Fruit fly (Drosophila melanogaster) whole organism, wandering third instar larva: Measurements from ENCODE around the gene CG1544.

Source experiments
- Abd-B ChIP-seq: fragments of >200 bp; optimal IDR thresholded peaks from 2 replicates; lab custom pipeline; 2017; ENCODE audit warnings: missing biosample characterization, missing genetic modification characterization
- CG32264 ChIP-seq: fragments of 200-800 bp; sonication (Bioruptor generic); optimal IDR thresholded peaks from 2 replicates; lab custom pipeline; 2016; ENCODE audit warnings: missing biosample characterization, missing genetic modification characterization
- CG9705 ChIP-seq: fragments of 200-800 bp; sonication (Bioruptor generic); optimal IDR thresholded peaks from 2 replicates; lab custom pipeline; 2018; ENCODE audit warnings: missing biosample characterization, mild to moderate bottlenecking, missing genetic modification characterization
- CrebA ChIP-seq: fragments of 200-800 bp; sonication (Bioruptor generic); optimal IDR thresholded peaks from 2 replicates; lab custom pipeline; 2016; ENCODE audit warnings: missing biosample characterization, mild to moderate bottlenecking, missing genetic modification characterization, borderline replicate concordance
- Dfd ChIP-seq: fragments of >200 bp; optimal IDR thresholded peaks from 2 replicates; lab custom pipeline; 2017; ENCODE audit warnings: missing biosample characterization, missing genetic modification characterization
- Dif ChIP-seq: fragments of 200-275, 200-300 bp; sonication (Bioruptor generic); optimal IDR thresholded peaks from 2 replicates; lab custom pipeline; 2018; ENCODE audit warnings: missing biosample characterization, missing genetic modification characterization; ENCODE audit not compliant: partially characterized antibody
- GATAd ChIP-seq: sonication (Bioruptor generic); optimal IDR thresholded peaks from 2 replicates; lab custom pipeline; 2016; ENCODE audit warnings: missing biosample characterization, missing genetic modification characterization
- HLH106 ChIP-seq: fragments of 200-800 bp; optimal IDR thresholded peaks from 3 replicates; lab custom pipeline; 2019; ENCODE audit warnings: missing biosample characterization, mild to moderate bottlenecking, missing genetic modification characterization, moderate library complexity
- Hnf4 ChIP-seq: fragments of 200-800 bp; sonication (Bioruptor generic); optimal IDR thresholded peaks from 2 replicates; lab custom pipeline; 2016; ENCODE audit warnings: missing biosample characterization, mild to moderate bottlenecking, missing genetic modification characterization
- Hr78 ChIP-seq: fragments of >200 bp; optimal IDR thresholded peaks from 2 replicates; lab custom pipeline; 2017; ENCODE audit warnings: missing biosample characterization, missing genetic modification characterization
- Hr83 ChIP-seq: fragments of 200-300 bp; sonication (Bioruptor generic); optimal IDR thresholded peaks from 2 replicates; lab custom pipeline; 2016; ENCODE audit warnings: missing biosample characterization, mild to moderate bottlenecking, missing genetic modification characterization, moderate library complexity; ENCODE audit not compliant: poor library complexity, severe bottlenecking
- Jra ChIP-seq: sonication (Bioruptor generic); optimal IDR thresholded peaks from 2 replicates; lab custom pipeline; 2016; ENCODE audit warnings: missing biosample characterization, missing genetic modification characterization
- Mio ChIP-seq: sonication (Bioruptor generic); optimal IDR thresholded peaks from 2 replicates; lab custom pipeline; 2016; ENCODE audit warnings: missing biosample characterization, missing genetic modification characterization
- Myc ChIP-seq: fragments of >200 bp; optimal IDR thresholded peaks from 2 replicates; lab custom pipeline; 2017
- N ChIP-seq: fragments of >200 bp; optimal IDR thresholded peaks from 2 replicates; lab custom pipeline; 2018; ENCODE audit warnings: missing biosample characterization, missing external identifiers, missing genetic modification characterization
- OdsH ChIP-seq: fragments of 200-800 bp; sonication (Bioruptor generic); optimal IDR thresholded peaks from 2 replicates; lab custom pipeline; 2016; ENCODE audit warnings: missing biosample characterization, mild to moderate bottlenecking, missing genetic modification characterization
- Rel ChIP-seq, 2 experiments: fragments of 200-800 bp; sonication (Bioruptor generic) in 1 of 2; optimal IDR thresholded peaks; 2 replicates in 1 of 2; 3 replicates in 1 of 2; lab custom pipeline; 2016 to 2019; ENCODE audit warnings: mild to moderate bottlenecking in 2 of 2, missing biosample characterization in 2 of 2, missing genetic modification characterization in 2 of 2, moderate library complexity in 1 of 2
- Sp1 ChIP-seq: fragments of 200-800 bp; sonication (Bioruptor generic); optimal IDR thresholded peaks from 3 replicates; lab custom pipeline; 2019; ENCODE audit warnings: missing biosample characterization, mild to moderate bottlenecking, missing genetic modification characterization, moderate library complexity
- Vsx2 ChIP-seq: fragments of 200-300, 225-300 bp; sonication (Bioruptor generic); optimal IDR thresholded peaks from 2 replicates; lab custom pipeline; 2018; ENCODE audit warnings: missing biosample characterization, missing genetic modification characterization; ENCODE audit not compliant: partially characterized antibody
- br ChIP-seq: fragments of 200-800 bp; sonication (Bioruptor generic); optimal IDR thresholded peaks from 2 replicates; lab custom pipeline; 2016; ENCODE audit warnings: missing biosample characterization, missing genetic modification characterization
- brk ChIP-seq: fragments of 200-800 bp; sonication (Bioruptor generic); optimal IDR thresholded peaks from 2 replicates; lab custom pipeline; 2016; ENCODE audit warnings: missing biosample characterization, mild to moderate bottlenecking, missing genetic modification characterization
- dl ChIP-seq, 2 experiments: fragments of 175-275, 200-275 bp in 1 of 2; fragments of 200-275 bp in 1 of 2; sonication (Bioruptor generic); optimal IDR thresholded peaks; lab custom pipeline; 2018; ENCODE audit warnings: mild to moderate bottlenecking in 2 of 2, missing biosample characterization in 2 of 2, missing genetic modification characterization in 2 of 2, moderate library complexity in 2 of 2; ENCODE audit not compliant: partially characterized antibody in 2 of 2, insufficient read depth in 1 of 2
- dmrt93B ChIP-seq: fragments of 200-800 bp; sonication (Bioruptor generic); optimal IDR thresholded peaks from 2 replicates; lab custom pipeline; 2018; ENCODE audit warnings: missing biosample characterization, mild to moderate bottlenecking, missing genetic modification characterization
- dsf ChIP-seq: sonication (Bioruptor generic); optimal IDR thresholded peaks from 2 replicates; lab custom pipeline; 2016; ENCODE audit warnings: missing biosample characterization, missing genetic modification characterization, borderline replicate concordance
- ey ChIP-seq: fragments of 200-800 bp; sonication (Bioruptor generic); optimal IDR thresholded peaks from 2 replicates; lab custom pipeline; 2016; ENCODE audit warnings: missing biosample characterization, missing genetic modification characterization
- foxo ChIP-seq, 2 experiments: fragments of 200-800 bp; sonication (Bioruptor generic); optimal IDR thresholded peaks; 2 replicates in 1 of 2; 3 replicates in 1 of 2; lab custom pipeline; 2016 to 2017; ENCODE audit warnings: missing biosample characterization in 2 of 2, missing genetic modification characterization in 2 of 2
- h ChIP-seq: fragments of 200-800 bp; sonication (Bioruptor generic); optimal IDR thresholded peaks from 3 replicates; lab custom pipeline; 2016; ENCODE audit warnings: missing biosample characterization, mild to moderate bottlenecking, missing genetic modification characterization
- jim ChIP-seq: fragments of 175-275, 200-325 bp; sonication (Bioruptor generic); optimal IDR thresholded peaks from 2 replicates; lab custom pipeline; 2016; ENCODE audit warnings: missing biosample characterization, mild to moderate bottlenecking, missing genetic modification characterization
- lola ChIP-seq: fragments of >200 bp; optimal IDR thresholded peaks from 2 replicates; lab custom pipeline; 2017; ENCODE audit warnings: missing biosample characterization, missing genetic modification characterization
- pan ChIP-seq: fragments of >200 bp; optimal IDR thresholded peaks from 2 replicates; lab custom pipeline; 2017
- psq ChIP-seq: fragments of 200-800 bp; sonication (Bioruptor generic); optimal IDR thresholded peaks from 3 replicates; lab custom pipeline; 2017; ENCODE audit warnings: missing biosample characterization, mild to moderate bottlenecking, missing genetic modification characterization, moderate library complexity
- rgr ChIP-seq: fragments of 200-800 bp; sonication (Bioruptor generic); optimal IDR thresholded peaks from 3 replicates; lab custom pipeline; 2016; ENCODE audit warnings: missing biosample characterization, mild to moderate bottlenecking, missing genetic modification characterization
- sage ChIP-seq: fragments of 200-800 bp; sonication (Bioruptor generic); optimal IDR thresholded peaks from 2 replicates; lab custom pipeline; 2016; ENCODE audit warnings: missing biosample characterization, mild to moderate bottlenecking, missing genetic modification characterization
- sv ChIP-seq: fragments of 200-800 bp; sonication (Bioruptor generic); optimal IDR thresholded peaks from 3 replicates; lab custom pipeline; 2016; ENCODE audit warnings: missing biosample characterization, missing genetic modification characterization
- tai ChIP-seq: sonication (Bioruptor generic); optimal IDR thresholded peaks from 2 replicates; lab custom pipeline; 2016; ENCODE audit warnings: missing biosample characterization, missing genetic modification characterization
- usp ChIP-seq: fragments of >200 bp; optimal IDR thresholded peaks from 2 replicates; lab custom pipeline; 2017; ENCODE audit warnings: missing biosample characterization, missing genetic modification characterization
- woc ChIP-seq: sonication (Bioruptor generic); optimal IDR thresholded peaks from 2 replicates; lab custom pipeline; 2016; ENCODE audit warnings: missing biosample characterization, mild to moderate bottlenecking, missing genetic modification characterization

Gene CG1544

dm6 chr3R:31218214-31218876 is 21.6 kb downstream of the CG1544 start:
- TF ChIP-seq Hr78 (GFP tag; lab: Kevin White, UChicago) = no peak
- no peak for TF ChIP-seq Rel (GFP tag; optimal IDR thresholded peaks at IDR 0.05; lab: Kevin White, UChicago)
- TF ChIP-seq Rel (tag; optimal IDR thresholded peaks at IDR 0.05; lab: Kevin White, UChicago) = peak; percentile 28
- TF ChIP-seq dl (GFP tag; optimal IDR thresholded peaks at IDR 0.05; lab: Kevin White, UChicago; ENCODE audit: insufficient read depth in 1 of 2, partially characterized antibody in 2 of 2) = no peak
- no peak for TF ChIP-seq tai (GFP tag; lab: Kevin White, UChicago)
- TF ChIP-seq ey = no peak
- TF ChIP-seq woc (GFP tag; lab: Kevin White, UChicago) = no peak
- TF ChIP-seq brk (GFP tag; lab: Kevin White, UChicago) = no peak
- TF ChIP-seq CG32264 (GFP tag; lab: Kevin White, UChicago) = no peak
- TF ChIP-seq jim (GFP tag; lab: Kevin White, UChicago) = no peak
- TF ChIP-seq Myc (lab: Kevin White, UChicago) = peak; percentile 51
- peak; percentile 6 for TF ChIP-seq Sp1 (GFP tag; lab: Kevin White, UChicago)
- no peak for TF ChIP-seq HLH106 (tag; lab: Kevin White, UChicago)
- no peak for TF ChIP-seq Dif
- no peak for TF ChIP-seq Dfd (GFP tag; lab: Kevin White, UChicago)
- TF ChIP-seq foxo (GFP tag; optimal IDR thresholded peaks at IDR 0.05; lab: Kevin White, UChicago) = no peak
- no peak for TF ChIP-seq CG9705 (GFP tag; lab: Kevin White, UChicago)
- TF ChIP-seq Abd-B (GFP tag; lab: Kevin White, UChicago) = no peak
- no peak for TF ChIP-seq OdsH (GFP tag; lab: Kevin White, UChicago)
- no peak for TF ChIP-seq usp (GFP tag; lab: Kevin White, UChicago)
- no peak for TF ChIP-seq Vsx2 (GFP tag; lab: Kevin White, UChicago)

DNA sequence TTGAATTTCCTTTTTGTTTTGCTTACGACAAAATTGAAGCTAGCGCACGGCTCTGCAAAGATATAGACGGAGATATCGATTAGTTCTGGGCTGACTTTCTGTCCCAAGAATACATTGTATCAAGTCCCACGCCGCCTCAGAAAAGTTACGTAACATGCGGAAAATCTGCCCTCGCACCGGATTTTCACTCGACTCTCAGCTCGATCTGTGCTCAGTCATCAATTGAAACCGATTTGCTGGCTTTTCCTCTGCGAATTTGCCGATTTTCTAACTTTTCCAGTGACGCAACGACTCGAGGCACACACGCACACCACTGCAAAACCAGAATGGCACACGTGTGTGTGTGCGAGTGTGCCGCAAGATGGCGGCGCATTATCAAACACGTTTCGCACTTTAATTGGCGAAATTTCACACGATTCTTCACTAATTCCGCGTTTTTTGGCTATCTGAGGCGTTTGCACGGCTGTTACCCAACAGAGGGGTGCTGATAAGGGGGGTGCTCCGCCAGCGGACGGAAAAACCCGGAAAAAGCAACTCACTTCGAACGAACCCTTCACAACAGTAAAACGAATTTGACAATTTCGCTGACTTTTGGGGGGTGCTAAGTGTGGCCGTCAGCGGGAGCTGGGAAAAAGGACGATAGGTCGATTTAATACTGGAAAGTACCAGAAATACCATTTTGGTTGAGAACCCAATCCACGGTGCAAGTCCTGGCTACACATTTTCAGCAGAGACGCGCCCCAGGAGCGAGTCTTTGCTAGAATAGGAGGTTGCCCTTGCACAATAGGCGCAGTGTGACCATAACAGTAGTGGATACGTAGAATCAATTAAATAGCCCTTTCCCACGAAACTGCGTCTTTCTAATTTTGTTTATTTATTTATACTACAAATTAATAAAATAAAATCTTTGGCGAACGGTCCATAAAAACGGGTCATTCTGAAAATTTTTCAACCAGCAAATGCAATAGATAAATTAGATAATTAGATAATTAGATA is 22.6 kb downstream of the CG1544 start, which contains the start of gene ATPsynC:
Gene ATPsynC, minus strand, starts transcription at position 634 of the 996 bp plus-strand sequence.
- TF ChIP-seq Jra (GFP tag; lab: Kevin White, UChicago) (no peak), h (GFP tag; lab: Kevin White, UChicago) (peak; percentile 59), usp (GFP tag; lab: Kevin White, UChicago) (no peak), CG9705 (GFP tag; lab: Kevin White, UChicago) (no peak), brk (GFP tag; lab: Kevin White, UChicago) (no peak), Vsx2 (GFP tag; lab: Kevin White, UChicago) (no peak), dsf (GFP tag; lab: Kevin White, UChicago) (no peak), N (GFP tag; lab: Kevin White, UChicago) (peak; percentile 95), woc (GFP tag; lab: Kevin White, UChicago) (no peak), Abd-B (GFP tag; lab: Kevin White, UChicago) (no peak), lola (GFP tag; lab: Kevin White, UChicago) (no peak), br (GFP tag; lab: Kevin White, UChicago) (peak; percentile 40), Sp1 (GFP tag; lab: Kevin White, UChicago) (peak; percentile 75), Hr78 (GFP tag; lab: Kevin White, UChicago) (peak; percentile 14), psq (GFP tag; lab: Kevin White, UChicago) (no peak), CG32264 (GFP tag; lab: Kevin White, UChicago) (no peak), CrebA (GFP tag; lab: Kevin White, UChicago) (no peak), dmrt93B (no peak), rgr (GFP tag; lab: Kevin White, UChicago) (peak; percentile 31), Rel (GFP tag; optimal IDR thresholded peaks at IDR 0.05; lab: Kevin White, UChicago) (no peak), Rel (tag; optimal IDR thresholded peaks at IDR 0.05; lab: Kevin White, UChicago) (peak; percentile 61), Dfd (GFP tag; lab: Kevin White, UChicago) (no peak), sv (GFP tag; lab: Kevin White, UChicago) (peak; percentile 19), foxo (GFP tag; optimal IDR thresholded peaks at IDR 0.05; lab: Kevin White, UChicago) (peak in 1 of 2 experiments; percentile 30), Hr83 (peak; percentile 57), ey (no peak), Mio (GFP tag; lab: Kevin White, UChicago) (no peak), dl (GFP tag; optimal IDR thresholded peaks at IDR 0.05; lab: Kevin White, UChicago; ENCODE audit: insufficient read depth in 1 of 2, partially characterized antibody in 2 of 2) (peak; percentile 16 to 47), HLH106 (tag; lab: Kevin White, UChicago) (peak; percentile 7), GATAd (GFP tag; lab: Kevin White, UChicago) (no peak), Myc (lab: Kevin White, UChicago) (peak; percentile 4), tai (GFP tag; lab: Kevin White, UChicago) (no peak), Hnf4 (GFP tag; lab: Kevin White, UChicago) (no peak), pan (lab: Kevin White, UChicago) (no peak), Dif (no peak), OdsH (GFP tag; lab: Kevin White, UChicago) (peak; percentile 2), sage (GFP tag; lab: Kevin White, UChicago) (no peak)
